Worm (Caenorhabditis elegans) whole organism, L1 larva: Measurements from ENCODE around the gene srx-62.

Experiments
- aly-2 ChIP-seq: fragments of 150-350 bp; optimal IDR thresholded peaks from 2 replicates; lab custom pipeline; 2014; ENCODE audit warnings: missing biosample characterization, missing genetic modification characterization
- efl-3 ChIP-seq: fragments of 200-800 bp; sonication (Bioruptor generic); optimal IDR thresholded peaks from 2 replicates; lab custom pipeline; 2018; ENCODE audit warnings: mild to moderate bottlenecking, missing genetic modification characterization, missing compliant biosample characterization
- elt-3 ChIP-seq, 6 experiments: fragments of 150-350 bp in 1 of 6; sonication (generic microtip); optimal IDR thresholded peaks; 2 replicates each; lab custom pipeline; 2017 to 2018; ENCODE audit warnings: missing biosample characterization in 6 of 6, missing genetic modification characterization in 6 of 6, inconsistent platforms in 1 of 6
- fkh-8 ChIP-seq: sonication (generic microtip); optimal IDR thresholded peaks from 2 replicates; lab custom pipeline; 2016; ENCODE audit warnings: mild to moderate bottlenecking, missing genetic modification characterization, missing compliant biosample characterization
- nhr-28 ChIP-seq: fragments of 150-350 bp; optimal IDR thresholded peaks from 2 replicates; lab custom pipeline; 2014; ENCODE audit warnings: missing biosample characterization, missing genetic modification characterization
- pqm-1 ChIP-seq: sonication (generic microtip); optimal IDR thresholded peaks from 3 replicates; lab custom pipeline; 2017; ENCODE audit warnings: missing biosample characterization, missing genetic modification characterization
- tbx-2 ChIP-seq: sonication (generic microtip); optimal IDR thresholded peaks from 2 replicates; lab custom pipeline; 2016; ENCODE audit warnings: missing genetic modification characterization, missing compliant biosample characterization
- unc-130 ChIP-seq: fragments of 150-350 bp; optimal IDR thresholded peaks from 2 replicates; lab custom pipeline; 2017; ENCODE audit warnings: missing biosample characterization, missing genetic modification characterization, inconsistent platforms

DNA sequence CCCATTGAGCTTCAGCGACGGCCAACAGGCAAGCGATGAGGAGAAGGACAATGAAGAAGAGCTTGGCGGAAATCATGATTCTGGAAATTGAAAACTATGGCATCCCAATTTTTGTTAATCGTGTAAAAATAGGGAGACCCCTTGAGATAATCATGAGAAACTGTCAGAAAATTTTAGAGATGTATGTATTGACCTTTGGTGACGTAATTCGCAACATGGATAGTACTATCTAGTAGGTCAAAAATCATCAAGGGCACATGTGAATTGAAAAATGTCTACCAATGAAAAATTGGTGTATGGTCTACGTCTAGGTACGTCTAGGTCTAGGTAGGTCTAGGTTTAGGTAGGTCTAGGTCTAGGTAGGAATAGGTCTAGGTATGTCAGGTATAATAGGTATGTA lies 16.7 kb downstream of the srx-62 start, which contains the start of gene nlp-34:
- TF ChIP-seq elt-3 (tag; optimal IDR thresholded peaks at IDR 0.05; lab: Kevin White, UChicago) (no peak), tbx-2 (tag; lab: Kevin White, UChicago) (no peak), fkh-8 (tag; lab: Kevin White, UChicago) (no peak), aly-2 (tag; lab: Kevin White, UChicago) (no peak), nhr-28 (tag; lab: Kevin White, UChicago) (no peak), efl-3 (GFP tag; lab: Kevin White, UChicago) (no peak), unc-130 (tag; lab: Kevin White, UChicago) (no peak), pqm-1 (tag; lab: Kevin White, UChicago) (no peak)
